Worm (Caenorhabditis elegans) whole organism, L1 larva: ENCODE data around the gene C05C9.1.
A peak's percentile ranks its signal among the peaks of the same experiment; 100 is the strongest.

Source experiments
- C34B4.2 ChIP-seq: sonication (generic microtip); optimal IDR thresholded peaks from 2 replicates; lab custom pipeline; 2017; ENCODE audit warnings: mild to moderate bottlenecking, missing genetic modification characterization, missing compliant biosample characterization
- F16B12.6 ChIP-seq: fragments of 150-350 bp; optimal IDR thresholded peaks from 2 replicates; lab custom pipeline; 2014; ENCODE audit warnings: missing biosample characterization, missing genetic modification characterization
- Y116A8C.19 ChIP-seq: sonication (generic microtip); optimal IDR thresholded peaks from 2 replicates; lab custom pipeline; 2016; ENCODE audit warnings: missing compliant biosample characterization, missing genetic modification characterization, borderline replicate concordance
- aha-1 ChIP-seq: fragments of 150-350 bp; optimal IDR thresholded peaks from 2 replicates; lab custom pipeline; 2014; ENCODE audit warnings: missing biosample characterization, missing genetic modification characterization
- alr-1 ChIP-seq: fragments of 200-800 bp; sonication (Bioruptor generic); optimal IDR thresholded peaks from 2 replicates; lab custom pipeline; 2018; ENCODE audit warnings: borderline replicate concordance, mild to moderate bottlenecking, missing genetic modification characterization, missing compliant biosample characterization
- aly-2 ChIP-seq: fragments of 150-350 bp; optimal IDR thresholded peaks from 2 replicates; lab custom pipeline; 2014; ENCODE audit warnings: missing biosample characterization, missing genetic modification characterization
- ama-1 ChIP-seq: fragments of 150-350 bp; optimal IDR thresholded peaks from 2 replicates; lab custom pipeline; 2014
- ceh-8 ChIP-seq: fragments of 200-800 bp; sonication (Bioruptor generic); optimal IDR thresholded peaks from 2 replicates; lab custom pipeline; 2018; ENCODE audit warnings: mild to moderate bottlenecking, missing genetic modification characterization, moderate library complexity, missing compliant biosample characterization
- ceh-88 ChIP-seq: fragments of 200-800 bp; sonication (Bioruptor generic); IDR thresholded peaks from 2 replicates; pipeline ENCODE4 v1.3.6; 2022; ENCODE audit warnings: missing genetic modification characterization, missing compliant biosample characterization
- ceh-90 ChIP-seq: sonication (generic microtip); optimal IDR thresholded peaks from 2 replicates; lab custom pipeline; 2016; ENCODE audit warnings: missing genetic modification characterization, missing compliant biosample characterization
- egl-27 ChIP-seq, 2 experiments: fragments of 150-350 bp in 1 of 2; sonication (generic microtip); optimal IDR thresholded peaks; 3 replicates each; lab custom pipeline; 2017 to 2018; ENCODE audit warnings: missing biosample characterization in 2 of 2, missing genetic modification characterization in 2 of 2, missing genetic modification reagents in 2 of 2
- elt-2 ChIP-seq: sonication (generic microtip); optimal IDR thresholded peaks from 2 replicates; lab custom pipeline; 2016; ENCODE audit warnings: missing genetic modification characterization, mild to moderate bottlenecking, inconsistent platforms, missing compliant biosample characterization, missing genetic modification reagents
- fkh-10 ChIP-seq: sonication (generic microtip); optimal IDR thresholded peaks from 2 replicates; lab custom pipeline; 2017; ENCODE audit warnings: missing biosample characterization, missing genetic modification reagents, missing genetic modification characterization
- fkh-4 ChIP-seq: sonication (generic microtip); optimal IDR thresholded peaks from 2 replicates; lab custom pipeline; 2016; ENCODE audit warnings: missing compliant biosample characterization, missing genetic modification characterization, borderline replicate concordance
- fkh-8 ChIP-seq: sonication (generic microtip); optimal IDR thresholded peaks from 2 replicates; lab custom pipeline; 2016; ENCODE audit warnings: mild to moderate bottlenecking, missing genetic modification characterization, missing compliant biosample characterization
- grh-1 ChIP-seq: fragments of 200-800 bp; sonication (Bioruptor generic); IDR thresholded peaks from 2 replicates; pipeline ENCODE4 v1.3.6; 2022; ENCODE audit warnings: missing genetic modification reagents, missing genetic modification characterization, missing compliant biosample characterization
- hpl-2 ChIP-seq: fragments of 150-350 bp; optimal IDR thresholded peaks from 2 replicates; lab custom pipeline; 2014; ENCODE audit warnings: missing biosample characterization, missing genetic modification reagents, missing genetic modification characterization
- irx-1 ChIP-seq: sonication (generic microtip); optimal IDR thresholded peaks from 2 replicates; lab custom pipeline; 2016; ENCODE audit warnings: missing genetic modification characterization, missing compliant biosample characterization
- lin-13 ChIP-seq: fragments of 150-350 bp; optimal IDR thresholded peaks from 2 replicates; lab custom pipeline; 2014; ENCODE audit warnings: missing biosample characterization, missing genetic modification reagents, missing genetic modification characterization
- mdl-1 ChIP-seq, 2 experiments: fragments of 150-350 bp; optimal IDR thresholded peaks; 2 replicates each; lab custom pipeline; 2014 to 2017; ENCODE audit warnings: missing biosample characterization in 2 of 2, missing genetic modification characterization in 2 of 2, inconsistent platforms in 1 of 2
- nhr-11 ChIP-seq: fragments of 150-350 bp; optimal IDR thresholded peaks from 2 replicates; lab custom pipeline; 2014; ENCODE audit warnings: missing biosample characterization, missing genetic modification characterization
- nhr-12 ChIP-seq: sonication (generic microtip); optimal IDR thresholded peaks from 2 replicates; lab custom pipeline; 2017; ENCODE audit warnings: missing biosample characterization, missing genetic modification characterization
- nhr-20 ChIP-seq: sonication (generic microtip); optimal IDR thresholded peaks from 2 replicates; lab custom pipeline; 2016; ENCODE audit warnings: mild to moderate bottlenecking, missing genetic modification characterization, missing compliant biosample characterization
- nhr-28 ChIP-seq: fragments of 150-350 bp; optimal IDR thresholded peaks from 2 replicates; lab custom pipeline; 2014; ENCODE audit warnings: missing biosample characterization, missing genetic modification characterization
- nhr-90 ChIP-seq: sonication (generic microtip); optimal IDR thresholded peaks from 2 replicates; lab custom pipeline; 2016; ENCODE audit warnings: mild to moderate bottlenecking, missing genetic modification characterization, missing compliant biosample characterization; ENCODE audit not compliant: poor library complexity
- pax-3 ChIP-seq: fragments of 200-800 bp; sonication (Bioruptor generic); optimal IDR thresholded peaks from 2 replicates; lab custom pipeline; 2018; ENCODE audit warnings: mild to moderate bottlenecking, missing genetic modification characterization, moderate library complexity, missing compliant biosample characterization
- pqm-1 ChIP-seq: sonication (generic microtip); optimal IDR thresholded peaks from 3 replicates; lab custom pipeline; 2017; ENCODE audit warnings: missing biosample characterization, missing genetic modification characterization
- sox-4 ChIP-seq: sonication (generic microtip); optimal IDR thresholded peaks from 2 replicates; lab custom pipeline; 2016; ENCODE audit warnings: missing genetic modification characterization, missing compliant biosample characterization
- sptf-1 ChIP-seq: fragments of 150-350 bp; optimal IDR thresholded peaks from 2 replicates; lab custom pipeline; 2014; ENCODE audit warnings: missing biosample characterization, missing genetic modification characterization
- tbx-2 ChIP-seq: sonication (generic microtip); optimal IDR thresholded peaks from 2 replicates; lab custom pipeline; 2016; ENCODE audit warnings: missing genetic modification characterization, missing compliant biosample characterization
- unc-130 ChIP-seq: fragments of 150-350 bp; optimal IDR thresholded peaks from 2 replicates; lab custom pipeline; 2017; ENCODE audit warnings: missing biosample characterization, missing genetic modification characterization, inconsistent platforms
- unc-86 ChIP-seq: sonication (generic microtip); optimal IDR thresholded peaks from 2 replicates; lab custom pipeline; 2016; ENCODE audit warnings: missing genetic modification characterization, missing compliant biosample characterization
- unc-98 ChIP-seq: fragments of 200-800 bp; sonication (Bioruptor generic); IDR thresholded peaks from 2 replicates; pipeline ENCODE4 v1.3.6; 2022; ENCODE audit warnings: missing genetic modification characterization, missing compliant biosample characterization
- xbp-1 ChIP-seq: sonication (generic microtip); optimal IDR thresholded peaks from 2 replicates; lab custom pipeline; 2016; ENCODE audit warnings: missing genetic modification characterization, missing compliant biosample characterization
- zag-1 ChIP-seq: fragments of 150-350 bp; optimal IDR thresholded peaks from 2 replicates; lab custom pipeline; 2014; ENCODE audit warnings: missing biosample characterization, missing genetic modification characterization
- zip-4 ChIP-seq: fragments of 200-800 bp; sonication (Bioruptor generic); optimal IDR thresholded peaks from 2 replicates; lab custom pipeline; 2018; ENCODE audit warnings: mild to moderate bottlenecking, missing genetic modification characterization, moderate library complexity, missing compliant biosample characterization
- ztf-4 ChIP-seq: fragments of 150-350 bp; optimal IDR thresholded peaks from 2 replicates; lab custom pipeline; 2014; ENCODE audit warnings: missing biosample characterization, missing genetic modification characterization

C05C9.1 gene

DNA sequence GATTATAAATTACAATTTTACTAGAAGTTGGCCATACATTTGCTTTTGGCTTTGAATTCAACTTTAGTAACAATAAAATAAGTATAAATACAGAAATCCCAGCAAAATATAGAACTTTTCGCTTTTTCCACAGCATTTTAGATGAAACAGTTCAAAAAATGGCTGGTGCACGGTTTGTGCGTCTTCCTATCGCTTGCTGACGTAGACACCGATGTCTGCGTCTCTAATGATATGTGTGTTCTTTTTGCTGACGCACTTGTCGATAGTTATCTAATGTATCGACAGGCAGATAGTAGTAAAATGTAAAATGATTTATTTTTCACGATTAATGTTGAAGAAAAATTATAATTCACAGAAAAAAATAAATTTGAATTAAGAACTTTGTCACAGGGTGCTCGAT, 46.3 kb downstream of the C05C9.1 start, which contains the start of gene hst-2 (continued):
- TF ChIP-seq nhr-20 (peak; percentile 97), ceh-8 (GFP tag; lab: Kevin White, UChicago) (peak; percentile 85), ztf-4 (peak; percentile 67), lin-13 (GFP tag; lab: Kevin White, UChicago) (peak; percentile 81), C34B4.2 (no peak), hpl-2 (peak; percentile 80), fkh-10 (GFP tag; lab: Kevin White, UChicago) (peak; percentile 68), xbp-1 (tag; lab: Kevin White, UChicago) (peak; percentile 93), nhr-28 (tag; lab: Kevin White, UChicago) (no peak), ama-1 (peak; percentile 1), aly-2 (tag; lab: Kevin White, UChicago) (peak; percentile 76), fkh-8 (tag; lab: Kevin White, UChicago) (peak; percentile 76)

DNA sequence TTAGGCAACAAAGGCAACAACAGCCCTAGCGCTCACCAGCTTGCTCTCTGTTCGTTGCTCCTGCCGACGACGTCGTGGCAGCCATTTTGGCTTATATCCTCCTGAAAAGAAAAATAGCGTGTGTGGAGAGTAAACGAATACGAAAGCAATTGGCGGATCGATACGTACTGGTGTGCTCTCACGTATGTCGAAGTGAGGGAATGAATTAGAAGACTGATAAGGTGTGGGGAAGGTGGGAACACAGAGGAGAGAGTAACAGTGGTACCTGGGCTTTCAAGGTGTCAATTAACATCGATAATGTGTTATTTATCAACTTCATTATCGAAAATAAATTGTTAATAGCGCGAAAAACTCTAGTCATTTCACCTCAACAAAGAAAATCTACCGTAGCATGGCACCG, 48.2 kb downstream of the C05C9.1 start, which contains the start of gene C34F6.5:
Gene C34F6.5 (minus strand): TSS at position 101 of the 400 bp plus-strand sequence.
- TF ChIP-seq sptf-1 (tag; lab: Kevin White, UChicago) (no peak), zag-1 (no peak), fkh-8 (tag; lab: Kevin White, UChicago) (peak; percentile 4), alr-1 (tag; lab: Kevin White, UChicago) (no peak)

DNA sequence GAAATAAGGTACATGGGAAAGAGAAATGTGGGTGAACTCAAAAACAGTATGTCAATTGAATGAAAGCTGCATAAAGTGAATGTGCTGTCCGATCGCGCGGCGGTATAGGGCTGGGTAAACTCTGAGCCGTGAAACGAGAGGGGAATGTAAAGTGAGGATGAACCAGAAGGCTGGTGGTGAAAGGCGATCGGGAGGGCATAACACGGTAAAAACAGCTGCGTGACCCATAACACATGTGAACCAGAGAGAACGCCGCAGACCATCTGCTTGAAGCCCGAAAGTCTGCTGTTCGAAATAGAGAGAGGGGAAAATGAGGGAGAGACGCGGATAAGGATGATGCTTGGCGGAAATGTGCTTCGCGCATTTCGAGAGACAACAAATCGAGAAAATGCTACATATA, 49.8 kb downstream of the C05C9.1 start:
- TF ChIP-seq xbp-1 (tag; lab: Kevin White, UChicago) (no peak), ceh-8 (GFP tag; lab: Kevin White, UChicago) (no peak), nhr-28 (tag; lab: Kevin White, UChicago) (no peak), mdl-1 (tag; optimal IDR thresholded peaks at IDR 0.05; lab: Kevin White, UChicago) (no peak), egl-27 (tag; optimal IDR thresholded peaks at IDR 0.05; lab: Kevin White, UChicago) (no peak), elt-2 (tag; lab: Kevin White, UChicago) (no peak), pax-3 (tag; lab: Kevin White, UChicago) (no peak), grh-1 (GFP tag; lab: Robert Waterston, UW) (no peak), tbx-2 (tag; lab: Kevin White, UChicago) (no peak), unc-130 (tag; lab: Kevin White, UChicago) (no peak), irx-1 (tag; lab: Kevin White, UChicago) (no peak), F16B12.6 (tag; lab: Kevin White, UChicago) (no peak), fkh-8 (tag; lab: Kevin White, UChicago) (no peak), zag-1 (no peak), nhr-12 (tag; lab: Kevin White, UChicago) (no peak), aha-1 (tag; lab: Kevin White, UChicago) (no peak), ceh-88 (GFP tag; lab: Robert Waterston, UW) (no peak), sox-4 (tag; lab: Kevin White, UChicago) (no peak)

DNA sequence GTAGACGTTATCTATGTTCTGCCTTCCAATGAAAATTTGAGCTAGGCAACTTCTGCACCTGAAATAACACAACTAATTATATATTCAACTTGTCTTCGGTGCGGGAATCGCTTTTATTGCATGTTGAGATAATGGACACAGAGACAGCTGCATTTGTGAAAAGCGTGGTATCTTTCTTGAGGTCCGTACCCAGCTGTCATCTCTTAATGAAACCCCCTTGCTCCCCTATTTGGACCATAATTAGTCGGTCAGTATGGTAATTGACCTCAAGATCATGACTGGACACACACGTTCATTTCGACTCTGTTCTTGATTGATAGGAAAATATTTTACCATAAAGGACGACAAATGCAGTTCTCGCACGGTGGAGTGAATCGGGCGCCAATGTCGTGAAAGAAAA, 50.7 kb downstream of the C05C9.1 start:
- TF ChIP-seq nhr-11 (tag; lab: Kevin White, UChicago) (no peak), sptf-1 (tag; lab: Kevin White, UChicago) (no peak), unc-86 (tag; lab: Kevin White, UChicago) (no peak), ceh-90 (no peak), zip-4 (GFP tag; lab: Kevin White, UChicago) (no peak), ama-1 (no peak), sox-4 (tag; lab: Kevin White, UChicago) (no peak), nhr-90 (tag; lab: Kevin White, UChicago) (no peak), F16B12.6 (tag; lab: Kevin White, UChicago) (no peak), C34B4.2 (no peak), Y116A8C.19 (tag; lab: Kevin White, UChicago) (no peak), fkh-10 (GFP tag; lab: Kevin White, UChicago) (no peak), fkh-4 (tag; lab: Kevin White, UChicago) (no peak), pqm-1 (tag; lab: Kevin White, UChicago) (no peak), nhr-12 (tag; lab: Kevin White, UChicago) (no peak), ztf-4 (no peak), egl-27 (tag; optimal IDR thresholded peaks at IDR 0.05; lab: Kevin White, UChicago) (no peak), unc-98 (GFP tag; lab: Robert Waterston, UW) (no peak), alr-1 (tag; lab: Kevin White, UChicago) (no peak)
